Worm (Caenorhabditis elegans) whole organism, late embryonic: ENCODE measurements around the gene C33B4.5.

ENCODE experiments used
- C38D4.7 ChIP-seq: fragments of 200-800 bp; sonication (Bioruptor generic); optimal IDR thresholded peaks from 2 replicates; lab custom pipeline; 2018; ENCODE audit warnings: mild to moderate bottlenecking, missing genetic modification characterization, moderate library complexity, missing compliant biosample characterization
- K02D7.2 ChIP-seq: sonication (generic microtip); optimal IDR thresholded peaks from 2 replicates; lab custom pipeline; 2017; ENCODE audit warnings: mild to moderate bottlenecking, missing genetic modification characterization, missing compliant biosample characterization
- T23F11.4 ChIP-seq: fragments of 200-800 bp; sonication (Bioruptor generic); optimal IDR thresholded peaks from 2 replicates; lab custom pipeline; 2018; ENCODE audit warnings: mild to moderate bottlenecking, missing genetic modification characterization, missing compliant biosample characterization
- Y22D7AL.16 ChIP-seq: sonication (generic microtip); optimal IDR thresholded peaks from 2 replicates; lab custom pipeline; 2016; ENCODE audit warnings: missing genetic modification characterization, missing compliant biosample characterization
- ama-1 ChIP-seq: fragments of 150-350 bp; optimal IDR thresholded peaks from 2 replicates; lab custom pipeline; 2014
- ceh-18 ChIP-seq: sonication (generic microtip); optimal IDR thresholded peaks from 2 replicates; lab custom pipeline; 2016; ENCODE audit warnings: missing genetic modification characterization, missing compliant biosample characterization
- ceh-22 ChIP-seq: sonication (generic microtip); optimal IDR thresholded peaks from 2 replicates; lab custom pipeline; 2017; ENCODE audit warnings: missing biosample characterization, missing genetic modification characterization
- ceh-24 ChIP-seq: sonication (generic microtip); optimal IDR thresholded peaks from 2 replicates; lab custom pipeline; 2016; ENCODE audit warnings: mild to moderate bottlenecking, missing genetic modification characterization, missing compliant biosample characterization
- ceh-31 ChIP-seq: sonication (generic microtip); optimal IDR thresholded peaks from 2 replicates; lab custom pipeline; 2016; ENCODE audit warnings: missing genetic modification characterization, missing compliant biosample characterization
- ceh-48 ChIP-seq: sonication (generic microtip); optimal IDR thresholded peaks from 2 replicates; lab custom pipeline; 2016; ENCODE audit warnings: missing genetic modification characterization, inconsistent platforms, missing compliant biosample characterization
- ceh-6 ChIP-seq: fragments of 200-800 bp; sonication (Bioruptor generic); optimal IDR thresholded peaks from 2 replicates; lab custom pipeline; 2018; ENCODE audit warnings: mild to moderate bottlenecking, missing genetic modification characterization, missing compliant biosample characterization
- che-1 ChIP-seq: sonication (generic microtip); optimal IDR thresholded peaks from 2 replicates; lab custom pipeline; 2016; ENCODE audit warnings: mild to moderate bottlenecking, missing genetic modification characterization, missing compliant biosample characterization
- dve-1 ChIP-seq: sonication (generic microtip); optimal IDR thresholded peaks from 2 replicates; lab custom pipeline; 2017; ENCODE audit warnings: antibody characterized with exemption, mild to moderate bottlenecking, missing genetic modification characterization, missing compliant biosample characterization
- elt-2 ChIP-seq: sonication (generic microtip); optimal IDR thresholded peaks from 2 replicates; lab custom pipeline; 2016; ENCODE audit warnings: missing genetic modification reagents, missing genetic modification characterization, missing compliant biosample characterization
- ets-4 ChIP-seq: sonication (generic microtip); optimal IDR thresholded peaks from 2 replicates; lab custom pipeline; 2016; ENCODE audit warnings: missing genetic modification characterization, missing compliant biosample characterization
- eyg-1 ChIP-seq: sonication (generic microtip); optimal IDR thresholded peaks from 2 replicates; lab custom pipeline; 2016; ENCODE audit warnings: missing genotype, missing genetic modification characterization, missing compliant biosample characterization
- fax-1 ChIP-seq: sonication (generic microtip); optimal IDR thresholded peaks from 2 replicates; lab custom pipeline; 2016; ENCODE audit warnings: missing genotype, missing genetic modification characterization, missing compliant biosample characterization
- fkh-6 ChIP-seq: sonication (generic microtip); optimal IDR thresholded peaks from 2 replicates; lab custom pipeline; 2016; ENCODE audit warnings: missing genetic modification characterization, missing compliant biosample characterization
- hlh-13 ChIP-seq: fragments of 200-800 bp; sonication (Bioruptor generic); optimal IDR thresholded peaks from 2 replicates; lab custom pipeline; 2018; ENCODE audit warnings: mild to moderate bottlenecking, missing genetic modification characterization, missing compliant biosample characterization
- hlh-6 ChIP-seq: sonication (generic microtip); optimal IDR thresholded peaks from 2 replicates; lab custom pipeline; 2016; ENCODE audit warnings: missing genotype, missing genetic modification characterization, missing compliant biosample characterization
- hlh-8 ChIP-seq: sonication (generic microtip); optimal IDR thresholded peaks from 2 replicates; lab custom pipeline; 2016; ENCODE audit warnings: missing genotype, missing genetic modification characterization, missing compliant biosample characterization
- lin-11 ChIP-seq: fragments of 200-800 bp; sonication (Bioruptor generic); optimal IDR thresholded peaks from 2 replicates; lab custom pipeline; 2018; ENCODE audit warnings: mild to moderate bottlenecking, missing genetic modification characterization, missing compliant biosample characterization
- madf-2 ChIP-seq: sonication (generic microtip); optimal IDR thresholded peaks from 2 replicates; lab custom pipeline; 2017; ENCODE audit warnings: missing genetic modification characterization, missing compliant biosample characterization
- mec-3 ChIP-seq: sonication (generic microtip); optimal IDR thresholded peaks from 2 replicates; lab custom pipeline; 2016; ENCODE audit warnings: borderline replicate concordance, missing genetic modification characterization, missing compliant biosample characterization
- nhr-11 ChIP-seq: fragments of 150-350 bp; optimal IDR thresholded peaks from 2 replicates; lab custom pipeline; 2014; ENCODE audit warnings: missing biosample characterization, missing genetic modification characterization
- nhr-232 ChIP-seq: sonication (generic microtip); optimal IDR thresholded peaks from 2 replicates; lab custom pipeline; 2016; ENCODE audit warnings: missing genetic modification characterization, missing compliant biosample characterization
- pag-3 ChIP-seq: sonication (generic microtip); optimal IDR thresholded peaks from 2 replicates; lab custom pipeline; 2016; ENCODE audit warnings: missing compliant biosample characterization, missing genetic modification characterization, borderline replicate concordance
- pat-9 ChIP-seq: fragments of 200-800 bp; sonication (Bioruptor generic); optimal IDR thresholded peaks from 2 replicates; lab custom pipeline; 2018; ENCODE audit warnings: mild to moderate bottlenecking, missing genetic modification characterization, moderate library complexity, missing compliant biosample characterization
- pax-1 ChIP-seq: fragments of 150-350 bp; optimal IDR thresholded peaks from 2 replicates; lab custom pipeline; 2014; ENCODE audit warnings: missing biosample characterization, missing genetic modification characterization
- pqm-1 ChIP-seq: sonication (generic microtip); optimal IDR thresholded peaks from 2 replicates; lab custom pipeline; 2016; ENCODE audit warnings: missing genetic modification characterization, missing compliant biosample characterization
- pros-1 ChIP-seq: fragments of 150-350 bp; optimal IDR thresholded peaks from 2 replicates; lab custom pipeline; 2014; ENCODE audit warnings: missing biosample characterization, missing genetic modification reagents, missing genetic modification characterization
- rnt-1 ChIP-seq: sonication (generic microtip); optimal IDR thresholded peaks from 2 replicates; lab custom pipeline; 2016; ENCODE audit warnings: missing genetic modification characterization, missing compliant biosample characterization
- sdc-2 ChIP-seq: sonication (generic microtip); optimal IDR thresholded peaks from 2 replicates; lab custom pipeline; 2016; ENCODE audit warnings: missing genotype, missing genetic modification characterization, missing compliant biosample characterization
- sox-2 ChIP-seq: fragments of 200-800 bp; sonication (Bioruptor generic); IDR thresholded peaks from 2 replicates; pipeline ENCODE4 v1.3.6; 2022; ENCODE audit warnings: missing genetic modification reagents, missing genetic modification characterization, missing compliant biosample characterization
- sox-4 ChIP-seq: sonication (generic microtip); optimal IDR thresholded peaks from 2 replicates; lab custom pipeline; 2017; ENCODE audit warnings: mild to moderate bottlenecking, missing genetic modification characterization, inconsistent platforms, missing compliant biosample characterization
- syd-9 ChIP-seq: sonication (generic microtip); optimal IDR thresholded peaks from 2 replicates; lab custom pipeline; 2016; ENCODE audit warnings: mild to moderate bottlenecking, missing genetic modification characterization, moderate library complexity, missing compliant biosample characterization
- unc-3 ChIP-seq, 2 experiments: fragments of 200-800 bp in 1 of 2; sonication (Bioruptor generic) in 1 of 2; sonication (generic microtip) in 1 of 2; conservative IDR thresholded peaks in 1 of 2; optimal IDR thresholded peaks in 1 of 2; 2 replicates each; pipeline versions ENCODE4 v1.3.6 to Lab custom; 2016 to 2022; ENCODE audit warnings: missing compliant biosample characterization in 2 of 2, missing genetic modification characterization in 2 of 2, missing genetic modification reagents in 1 of 2
- unc-42 ChIP-seq: sonication (generic microtip); optimal IDR thresholded peaks from 2 replicates; lab custom pipeline; 2016; ENCODE audit warnings: missing genotype, missing genetic modification characterization, missing compliant biosample characterization
- unc-55 ChIP-seq: sonication (generic microtip); optimal IDR thresholded peaks from 2 replicates; lab custom pipeline; 2017; ENCODE audit warnings: missing biosample characterization, missing genetic modification reagents, missing genetic modification characterization
- unc-86 ChIP-seq: sonication (generic microtip); optimal IDR thresholded peaks from 2 replicates; lab custom pipeline; 2016; ENCODE audit warnings: missing genetic modification characterization, missing compliant biosample characterization
- ztf-16 ChIP-seq: sonication (generic microtip); optimal IDR thresholded peaks from 2 replicates; lab custom pipeline; 2017; ENCODE audit warnings: missing genetic modification characterization, missing compliant biosample characterization

Gene C33B4.5

DNA sequence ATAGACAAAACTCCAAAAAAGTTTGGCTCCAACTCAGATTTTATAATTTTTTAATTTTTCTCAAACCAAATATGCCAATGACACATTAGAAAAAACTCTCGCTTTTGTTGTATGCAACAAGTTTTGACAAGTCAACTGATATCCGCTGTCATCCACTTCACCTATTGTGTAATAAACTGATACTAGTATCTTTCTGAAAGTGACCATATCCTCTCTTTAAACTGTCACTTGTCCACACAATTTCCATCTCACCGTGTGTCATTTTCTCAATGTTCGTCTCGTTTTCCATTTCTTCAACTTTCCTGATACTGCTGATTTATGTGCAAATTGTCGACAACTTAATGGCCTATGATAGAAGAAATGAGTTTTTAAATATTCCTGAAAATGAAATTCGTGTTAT is at the start of gene C33B4.5, which contains the start of gene C33B4.4:
TSS of gene C33B4.5 (plus strand) at position 270 of the 400 bp plus-strand sequence.
TSS of gene C33B4.4 (minus strand) at position 385 of the 400 bp plus-strand sequence.
- TF ChIP-seq fax-1 (tag; lab: Kevin White, UChicago): no peak
- no peak for TF ChIP-seq unc-55 (GFP tag; lab: Kevin White, UChicago)
- TF ChIP-seq pqm-1 (tag; lab: Kevin White, UChicago): no peak
- TF ChIP-seq madf-2 (tag; lab: Kevin White, UChicago): no peak
- TF ChIP-seq ceh-18: no peak
- no peak for TF ChIP-seq ztf-16
- no peak for TF ChIP-seq ceh-6
- TF ChIP-seq Y22D7AL.16 (tag; lab: Kevin White, UChicago): no peak

DNA sequence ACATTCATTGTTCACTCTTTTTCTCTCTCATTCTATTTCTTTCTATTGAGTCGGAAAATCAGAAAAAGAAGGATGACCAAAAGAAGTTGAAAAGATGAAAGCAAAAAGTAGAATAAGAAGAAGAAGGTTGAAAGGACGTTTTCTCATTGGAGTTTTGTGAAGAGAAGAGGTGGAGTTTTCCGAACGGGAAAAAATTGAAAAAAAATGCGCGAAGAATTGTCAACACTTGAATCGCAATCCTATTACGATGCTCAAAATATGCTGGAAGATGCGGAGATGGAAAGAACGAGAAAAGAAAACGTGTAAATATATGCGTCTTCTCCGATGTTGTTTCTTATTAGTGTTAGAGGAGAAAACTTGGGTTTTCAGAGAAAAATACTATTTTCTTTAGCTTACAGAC is 49.8 kb upstream of the C33B4.5 start:
- no peak for TF ChIP-seq pax-1 (tag; lab: Kevin White, UChicago)
- TF ChIP-seq unc-42 (tag; lab: Kevin White, UChicago): peak; percentile 19
- no peak for TF ChIP-seq mec-3 (tag; lab: Kevin White, UChicago)

DNA sequence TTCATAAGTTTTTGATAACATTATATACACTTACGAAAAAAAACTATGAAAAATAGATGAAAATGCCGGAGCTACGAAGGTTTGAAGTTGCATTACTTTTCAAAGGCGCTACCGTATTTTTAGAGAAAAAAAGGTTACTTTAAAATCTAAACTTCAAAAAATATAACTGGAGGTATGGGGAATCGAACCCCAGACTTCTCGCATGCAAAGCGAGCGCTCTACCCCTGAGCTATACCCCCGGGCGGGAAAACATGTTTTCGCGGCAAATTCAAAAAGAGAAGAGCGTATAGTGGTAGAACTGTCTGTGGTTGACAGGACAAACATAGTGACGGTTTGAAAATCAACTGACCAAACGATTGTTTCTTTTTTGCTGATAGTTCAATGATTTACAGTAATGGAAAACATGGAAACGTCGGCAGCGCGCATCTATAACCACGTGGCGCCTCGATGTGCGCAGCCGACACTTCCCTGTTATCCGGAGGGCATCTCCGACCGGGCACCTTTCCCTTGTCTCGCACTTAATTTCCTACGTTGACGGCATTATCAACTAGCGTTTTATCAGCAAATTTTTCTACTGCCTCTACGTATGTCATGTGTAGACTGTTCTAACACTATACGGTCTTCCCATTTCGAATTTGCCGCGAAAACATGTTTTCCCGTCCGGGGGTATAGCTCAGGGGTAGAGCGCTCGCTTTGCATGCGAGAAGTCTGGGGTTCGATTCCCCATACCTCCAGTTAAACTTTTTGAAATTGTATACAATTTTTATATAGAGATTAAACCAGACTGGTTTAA is 49.1 kb upstream of the C33B4.5 start:
- TF ChIP-seq elt-2 (tag; lab: Kevin White, UChicago): peak; percentile 55
- no peak for TF ChIP-seq ztf-16
- TF ChIP-seq hlh-13 (GFP tag; lab: Kevin White, UChicago): no peak
- TF ChIP-seq hlh-6: no peak

DNA sequence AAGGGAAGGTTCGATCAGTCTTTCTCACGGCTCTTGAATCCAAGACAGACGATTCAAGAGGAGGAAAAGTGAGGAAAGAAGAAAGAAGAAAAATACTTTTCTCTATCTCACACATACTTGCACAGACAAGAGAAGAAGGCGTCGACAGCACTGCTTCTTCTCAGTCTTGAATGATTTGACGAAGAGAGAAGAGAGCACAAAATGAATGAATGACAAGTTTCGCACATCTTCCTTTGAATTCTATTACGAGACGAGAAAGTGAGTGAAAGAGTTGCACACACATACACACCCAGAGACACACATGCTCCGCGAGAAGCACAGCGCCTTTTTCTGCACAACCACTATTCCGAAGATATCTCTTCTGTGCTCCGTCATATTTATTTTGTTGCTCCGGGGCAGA is 47.5 kb upstream of the C33B4.5 start:
- peak; percentile 22 for TF ChIP-seq ceh-31 (tag; lab: Kevin White, UChicago)
- TF ChIP-seq ceh-24 (tag; lab: Kevin White, UChicago): no peak
- peak; percentile 96 for TF ChIP-seq unc-42 (tag; lab: Kevin White, UChicago)

DNA sequence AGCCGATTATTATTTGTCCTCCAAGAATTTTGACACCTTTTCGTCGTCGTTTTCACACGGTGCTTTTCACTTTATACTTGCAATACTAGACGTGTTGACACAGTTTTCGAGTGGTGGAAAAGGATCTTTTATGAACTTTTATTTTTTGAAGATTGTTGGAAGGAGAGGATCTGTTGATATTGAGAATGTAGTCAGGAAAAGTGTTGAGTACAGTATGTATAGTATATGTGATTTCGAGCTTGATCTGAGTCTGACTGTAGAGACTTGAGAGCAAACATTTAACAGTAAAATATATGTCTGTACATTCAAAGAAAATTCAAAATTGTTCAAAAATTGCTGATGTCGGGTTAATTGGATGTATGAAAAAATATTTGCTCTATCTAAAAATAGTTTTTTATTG is 47.0 kb upstream of the C33B4.5 start:
- TF ChIP-seq ceh-18 (no peak), rnt-1 (no peak), pax-1 (tag; lab: Kevin White, UChicago) (no peak), pag-3 (no peak), che-1 (tag; lab: Kevin White, UChicago) (no peak), elt-2 (tag; lab: Kevin White, UChicago) (no peak), unc-86 (tag; lab: Kevin White, UChicago) (no peak), ets-4 (tag; lab: Kevin White, UChicago) (no peak), nhr-232 (tag; lab: Kevin White, UChicago) (no peak), T23F11.4 (GFP tag; lab: Kevin White, UChicago) (no peak), hlh-8 (no peak), dve-1 (tag; lab: Kevin White, UChicago) (no peak), pat-9 (tag; lab: Kevin White, UChicago) (no peak), C38D4.7 (GFP tag; lab: Kevin White, UChicago) (no peak), sox-4 (tag; lab: Kevin White, UChicago) (no peak), ceh-31 (tag; lab: Kevin White, UChicago) (no peak), ama-1 (lab: Kevin White, UChicago) (no peak), ceh-48 (tag; lab: Kevin White, UChicago) (no peak), unc-42 (tag; lab: Kevin White, UChicago) (no peak)

DNA sequence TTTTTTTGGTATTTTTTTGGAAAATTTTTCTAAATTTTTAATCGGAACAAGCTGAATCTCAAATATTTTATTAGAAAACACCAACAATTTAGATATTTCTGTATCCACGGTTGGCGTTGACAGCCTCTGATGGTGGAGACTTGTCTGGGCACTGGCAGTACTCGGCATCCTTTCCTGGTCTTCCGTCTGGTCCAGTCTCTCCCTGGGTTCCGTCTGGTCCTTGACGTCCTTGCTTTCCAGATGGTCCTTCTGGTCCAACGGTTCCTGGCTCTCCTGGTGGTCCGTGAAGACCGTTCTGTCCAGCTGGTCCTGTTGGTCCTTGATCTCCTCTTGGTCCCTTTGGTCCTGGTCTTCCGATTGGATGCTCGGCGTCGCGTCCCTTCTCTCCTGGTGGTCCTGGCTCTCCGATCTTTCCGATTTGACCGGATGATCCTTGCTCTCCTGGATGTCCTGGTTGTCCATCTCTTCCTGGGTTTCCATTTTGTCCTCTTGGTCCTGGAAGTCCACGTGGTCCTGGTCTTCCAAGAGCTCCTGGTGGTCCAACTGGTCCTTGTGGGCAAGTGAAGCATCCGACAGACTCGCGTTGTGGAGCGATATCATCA is 46.4 kb upstream of the C33B4.5 start:
- TF ChIP-seq ceh-6 (no peak), unc-3 (GFP tag; conservative IDR thresholded peaks at IDR 0.05; lab: Robert Waterston, UW) (no peak), unc-3 (tag; optimal IDR thresholded peaks at IDR 0.05; lab: Kevin White, UChicago) (no peak), che-1 (tag; lab: Kevin White, UChicago) (no peak), fkh-6 (tag; lab: Kevin White, UChicago) (no peak), sdc-2 (tag; lab: Kevin White, UChicago) (no peak), nhr-11 (no peak), dve-1 (tag; lab: Kevin White, UChicago) (no peak), sox-2 (GFP tag; lab: Robert Waterston, UW) (no peak), lin-11 (tag; lab: Kevin White, UChicago) (no peak), eyg-1 (tag; lab: Kevin White, UChicago) (no peak), K02D7.2 (tag; lab: Kevin White, UChicago) (no peak), ceh-22 (no peak), Y22D7AL.16 (tag; lab: Kevin White, UChicago) (no peak), syd-9 (tag; lab: Kevin White, UChicago) (no peak), pros-1 (tag; lab: Kevin White, UChicago) (no peak)
